Worm (Caenorhabditis elegans) whole organism, L3 larva: Measurements from ENCODE around the gene srw-141.
"Not testable (repeated sequence)": the region's sequence is repeated elsewhere in the genome, so short reads cannot be mapped to it uniquely, and the experiment has no call there.

ENCODE experiments used
- R02D3.7 ChIP-seq: fragments of 150-350 bp; optimal IDR thresholded peaks from 2 replicates; lab custom pipeline; 2014; ENCODE audit warnings: missing biosample characterization, missing genetic modification characterization
- ama-1 ChIP-seq: fragments of 150-350 bp; optimal IDR thresholded peaks from 2 replicates; lab custom pipeline; 2018
- ceh-28 ChIP-seq: fragments of 150-350 bp; optimal IDR thresholded peaks from 2 replicates; lab custom pipeline; 2014; ENCODE audit warnings: missing biosample characterization, missing genetic modification reagents, missing genetic modification characterization
- ceh-82 ChIP-seq: fragments of 150-350 bp; optimal IDR thresholded peaks from 2 replicates; lab custom pipeline; 2014; ENCODE audit warnings: missing biosample characterization, missing genetic modification characterization
- daf-12 ChIP-seq: fragments of 150-350 bp; optimal IDR thresholded peaks from 2 replicates; lab custom pipeline; 2014; ENCODE audit warnings: missing biosample characterization, missing genetic modification reagents, missing genetic modification characterization
- egl-5 ChIP-seq: fragments of 150-350 bp; optimal IDR thresholded peaks from 2 replicates; lab custom pipeline; 2017; ENCODE audit warnings: missing biosample characterization, missing genetic modification reagents, missing genetic modification characterization, inconsistent platforms
- elt-1 ChIP-seq: fragments of 150-350 bp; optimal IDR thresholded peaks from 2 replicates; lab custom pipeline; 2014; ENCODE audit warnings: missing biosample characterization, missing genetic modification characterization
- elt-2 ChIP-seq: sonication (generic microtip); optimal IDR thresholded peaks from 2 replicates; lab custom pipeline; 2016; ENCODE audit warnings: missing genetic modification reagents, mild to moderate bottlenecking, missing genetic modification characterization, missing compliant biosample characterization
- elt-3 ChIP-seq, 3 experiments: fragments of 150-350 bp in 1 of 3; sonication (generic microtip) in 2 of 3; optimal IDR thresholded peaks; 2 replicates in 2 of 3; 4 replicates in 1 of 3; lab custom pipeline; 2014 to 2017; ENCODE audit warnings: missing biosample characterization in 3 of 3, missing genetic modification characterization in 3 of 3
- eor-1 ChIP-seq, 2 experiments: fragments of 150-350 bp; optimal IDR thresholded peaks; 2 replicates each; lab custom pipeline; 2014 to 2018; ENCODE audit warnings: missing biosample characterization in 2 of 2, missing genetic modification characterization in 2 of 2
- fkh-2 ChIP-seq: fragments of 150-350 bp; optimal IDR thresholded peaks from 2 replicates; lab custom pipeline; 2014; ENCODE audit warnings: missing biosample characterization, missing genetic modification reagents, missing genetic modification characterization
- fos-1 ChIP-seq: fragments of 150-350 bp; optimal IDR thresholded peaks from 2 replicates; lab custom pipeline; 2014; ENCODE audit warnings: missing biosample characterization, missing genetic modification characterization
- hmg-11 ChIP-seq: sonication (generic microtip); optimal IDR thresholded peaks from 2 replicates; lab custom pipeline; 2016; ENCODE audit warnings: missing genetic modification characterization, missing compliant biosample characterization
- jun-1 ChIP-seq: fragments of 150-350 bp; optimal IDR thresholded peaks from 2 replicates; lab custom pipeline; 2014; ENCODE audit warnings: missing biosample characterization, missing genetic modification reagents, missing genetic modification characterization
- lsy-12 ChIP-seq: sonication (generic microtip); optimal IDR thresholded peaks from 2 replicates; lab custom pipeline; 2016; ENCODE audit warnings: mild to moderate bottlenecking, missing genetic modification characterization, missing compliant biosample characterization
- mml-1 ChIP-seq: fragments of 150-350 bp; sonication (generic microtip); optimal IDR thresholded peaks from 3 replicates; lab custom pipeline; 2014; ENCODE audit warnings: missing biosample characterization, missing genetic modification characterization
- nhr-11 ChIP-seq: fragments of 150-350 bp; optimal IDR thresholded peaks from 2 replicates; lab custom pipeline; 2014; ENCODE audit warnings: missing biosample characterization, missing genetic modification characterization
- nhr-12 ChIP-seq: fragments of 150-350 bp; optimal IDR thresholded peaks from 2 replicates; lab custom pipeline; 2014; ENCODE audit warnings: missing biosample characterization, missing genetic modification characterization
- nhr-23 ChIP-seq: fragments of 150-350 bp; optimal IDR thresholded peaks from 2 replicates; lab custom pipeline; 2014; ENCODE audit warnings: missing biosample characterization, missing genetic modification reagents, missing genetic modification characterization
- nhr-25 ChIP-seq: sonication (generic microtip); optimal IDR thresholded peaks from 2 replicates; lab custom pipeline; 2017; ENCODE audit warnings: missing biosample characterization, missing genetic modification characterization
- nhr-43 ChIP-seq: sonication (generic microtip); optimal IDR thresholded peaks from 2 replicates; lab custom pipeline; 2016; ENCODE audit warnings: mild to moderate bottlenecking, missing genetic modification characterization, missing compliant biosample characterization; ENCODE audit not compliant: poor library complexity, severe bottlenecking
- nhr-76 ChIP-seq: fragments of 150-350 bp; sonication (generic microtip); optimal IDR thresholded peaks from 5 replicates; lab custom pipeline; 2014; ENCODE audit warnings: missing biosample characterization, missing genetic modification characterization
- pha-4 ChIP-seq: fragments of 150-350 bp; optimal IDR thresholded peaks from 2 replicates; lab custom pipeline; 2014; ENCODE audit warnings: missing biosample characterization, missing genetic modification reagents, missing genetic modification characterization
- pqm-1 ChIP-seq: fragments of 150-350 bp; optimal IDR thresholded peaks from 2 replicates; lab custom pipeline; 2017; ENCODE audit warnings: missing biosample characterization, missing genetic modification characterization, inconsistent platforms
- skn-1 ChIP-seq: fragments of 150-350 bp; optimal IDR thresholded peaks from 2 replicates; lab custom pipeline; 2014; ENCODE audit warnings: missing biosample characterization, missing genetic modification characterization
- snpc-4 ChIP-seq: fragments of 150-350 bp; optimal IDR thresholded peaks from 2 replicates; lab custom pipeline; 2014; ENCODE audit warnings: missing biosample characterization, missing genetic modification characterization
- tbx-2 ChIP-seq: sonication (generic microtip); optimal IDR thresholded peaks from 2 replicates; lab custom pipeline; 2016; ENCODE audit warnings: mild to moderate bottlenecking, missing genetic modification characterization, missing compliant biosample characterization
- unc-62 ChIP-seq: fragments of 150-350 bp; sonication (generic microtip); optimal IDR thresholded peaks from 4 replicates; lab custom pipeline; 2014; ENCODE audit warnings: missing biosample characterization, missing genetic modification reagents, missing genetic modification characterization
- ztf-11 ChIP-seq: fragments of 150-350 bp; optimal IDR thresholded peaks from 2 replicates; lab custom pipeline; 2014; ENCODE audit warnings: missing biosample characterization, missing genetic modification characterization

Gene srw-141

ce11 chrV:2976287-2976686, 37.9 kb upstream of the srw-141 start, which contains the start of gene srw-124:
srw-124 (plus strand) TSS chrV:2976587.
- TF ChIP-seq tbx-2: no peak
- no peak for TF ChIP-seq nhr-12 (tag; lab: Kevin White, UChicago)
- no peak for TF ChIP-seq eor-1 (tag; optimal IDR thresholded peaks at IDR 0.05; lab: Kevin White, UChicago)
- no peak for TF ChIP-seq snpc-4 (tag; lab: Kevin White, UChicago)
- no peak for TF ChIP-seq pqm-1 (tag; lab: Kevin White, UChicago)
- no peak for TF ChIP-seq R02D3.7 (tag; lab: Kevin White, UChicago)
- no peak for TF ChIP-seq skn-1 (tag; lab: Kevin White, UChicago)
- no peak for TF ChIP-seq ceh-82 (tag; lab: Kevin White, UChicago)
- TF ChIP-seq elt-1 (tag; lab: Kevin White, UChicago): no peak
- no peak for TF ChIP-seq nhr-43
- no peak for TF ChIP-seq jun-1
- TF ChIP-seq nhr-11: no peak
- TF ChIP-seq mml-1 (tag; lab: Kevin White, UChicago): no peak

- not testable (repeated sequence) for TF ChIP-seq elt-3 (tag; optimal IDR thresholded peaks at IDR 0.05; lab: Kevin White, UChicago); unc-62 (GFP tag; lab: Kevin White, UChicago); nhr-23 (tag; lab: Kevin White, UChicago)
Measured at ce11 chrV:2975285-2975684, 36.9 kb upstream of the srw-141 start, which contains the start of gene srw-123. srw-123 (minus strand) TSS chrV:2975385.

ce11 chrV:2971307-2971999, 33.1 kb upstream of the srw-141 start, which contains the start of gene srw-129:
srw-129 (plus strand) TSS chrV:2971949.
- TF ChIP-seq eor-1 (tag; optimal IDR thresholded peaks at IDR 0.05; lab: Kevin White, UChicago) (no peak), elt-1 (tag; lab: Kevin White, UChicago) (no peak), snpc-4 (tag; lab: Kevin White, UChicago) (no peak), daf-12 (no peak), fos-1 (tag; lab: Kevin White, UChicago) (no peak), ztf-11 (tag; lab: Kevin White, UChicago) (no peak), nhr-76 (tag; lab: Kevin White, UChicago) (no peak), tbx-2 (no peak), jun-1 (no peak), nhr-25 (tag; lab: Kevin White, UChicago) (no peak), mml-1 (tag; lab: Kevin White, UChicago) (no peak)

DNA sequence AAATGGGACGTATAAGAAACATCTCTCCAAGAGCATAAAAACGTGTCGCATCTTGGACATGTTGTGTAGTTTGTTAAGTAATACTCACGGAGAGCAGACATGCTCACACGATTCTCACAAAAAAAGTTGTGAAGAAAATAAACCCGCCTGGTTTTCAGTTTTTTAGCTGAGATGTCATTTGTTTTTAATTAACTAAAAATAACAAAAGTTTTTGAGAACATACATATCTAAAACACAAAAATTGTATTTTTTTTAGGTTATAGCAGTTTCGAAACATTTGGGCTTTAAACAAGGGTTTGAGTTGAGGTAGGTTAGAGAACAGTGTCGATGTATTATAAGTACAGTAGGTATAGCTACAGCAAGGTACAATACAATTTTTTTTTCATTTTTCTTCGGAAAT, 26.4 kb upstream of the srw-141 start, which contains the start of gene srh-88:
Gene srh-88 (minus strand): TSS at position 101 of the 400 bp plus-strand sequence.
- TF ChIP-seq ceh-28 (tag; lab: Kevin White, UChicago) (no peak), pha-4 (tag; lab: Kevin White, UChicago) (no peak), pqm-1 (tag; lab: Kevin White, UChicago) (no peak), mml-1 (tag; lab: Kevin White, UChicago) (no peak), nhr-23 (tag; lab: Kevin White, UChicago) (no peak), hmg-11 (tag; lab: Kevin White, UChicago) (no peak), lsy-12 (tag; lab: Kevin White, UChicago) (no peak), snpc-4 (tag; lab: Kevin White, UChicago) (no peak), egl-5 (tag; lab: Kevin White, UChicago) (no peak)
- TF ChIP-seq, all 47 proteins: peak for 0

DNA sequence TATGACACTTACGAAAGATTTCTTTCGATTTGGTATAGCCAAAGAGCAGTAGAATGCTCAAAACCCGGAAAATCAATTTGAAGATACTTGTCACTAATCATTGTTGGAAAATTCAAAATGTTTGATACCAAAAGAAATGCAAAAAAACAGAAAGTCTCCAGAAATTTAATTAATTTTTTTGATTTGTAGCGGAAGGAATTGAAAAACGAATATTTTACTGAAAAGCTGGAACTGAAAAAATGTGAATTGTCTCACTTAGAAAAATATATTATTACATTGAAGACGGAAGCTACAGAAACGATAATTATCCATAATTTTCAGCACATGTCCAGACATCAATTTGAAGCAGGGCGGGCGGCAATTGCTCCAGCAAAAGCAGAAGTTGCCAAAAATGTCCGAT, 24.6 kb upstream of the srw-141 start, which contains the start of gene srw-138:
Gene srw-138 (minus strand): TSS at position 101 of the 400 bp plus-strand sequence.
- TF ChIP-seq pha-4 (tag; lab: Kevin White, UChicago) (no peak), elt-2 (tag; lab: Kevin White, UChicago) (no peak), eor-1 (tag; optimal IDR thresholded peaks at IDR 0.05; lab: Kevin White, UChicago) (no peak)

DNA sequence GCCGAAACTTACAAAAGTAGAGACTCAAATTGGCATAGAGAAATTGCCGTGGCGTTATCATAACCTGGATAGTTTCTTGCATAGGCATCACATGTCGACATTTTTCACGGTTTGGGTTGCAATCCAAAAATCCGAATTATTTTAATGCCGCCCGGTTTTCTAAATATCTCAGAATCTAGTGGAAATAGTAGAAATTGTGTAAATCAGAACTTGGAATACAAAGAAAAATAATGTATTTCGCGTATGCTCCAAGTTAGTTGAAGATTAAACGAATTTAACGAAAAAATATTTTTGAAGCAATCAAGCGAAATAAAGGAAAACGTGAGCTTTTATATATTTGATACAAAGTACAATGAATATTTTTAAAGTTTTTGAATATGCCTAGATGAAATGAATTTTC, 22.5 kb upstream of the srw-141 start, which contains the start of gene srw-144:
Gene srw-144 (minus strand): TSS at position 101 of the 400 bp plus-strand sequence.
- TF ChIP-seq nhr-12 (tag; lab: Kevin White, UChicago) (no peak), ama-1 (lab: Kevin White, UChicago) (no peak), fkh-2 (no peak)
